Fruit fly (Drosophila melanogaster) S2 (cell line): ENCODE results near the gene bocks.

Experiments
- CG8478 ChIP-seq: fragments of >200 bp; optimal IDR thresholded peaks from 2 replicates; lab custom pipeline; 2018
- CTCF ChIP-seq, 2 experiments: fragments of >200 bp; optimal IDR thresholded peaks; 2 replicates each; lab custom pipeline; 2018

- no peak for TF ChIP-seq CG8478 (lab: Kevin White, UChicago)
- no peak for TF ChIP-seq CTCF (optimal IDR thresholded peaks at IDR 0.05; lab: Kevin White, UChicago)
Measured at dm6 chr3R:9583122-9583521, 7.7 kb downstream of the bocks start, which contains the start of gene CG33654.
